Fruit fly (Drosophila melanogaster): Measurements from ENCODE around the gene Vps16B.

The Vps16B gene

dm6 chr3R:29802753-29803313, 13.4 kb downstream of the Vps16B start, which contains the start of the genes Etfb and CG7789:
Gene Etfb, minus strand, starts transcription at chr3R:29802945.
Gene CG7789, plus strand, starts transcription at chr3R:29803196.
- TF ChIP-seq CG11902 (GFP tag; optimal IDR thresholded peaks at IDR 0.05): no peak
- TF ChIP-seq Eip93F (GFP tag; optimal IDR thresholded peaks at IDR 0.05): no peak
- peak; percentile 82 for TF ChIP-seq Sox15 (GFP tag; optimal IDR thresholded peaks at IDR 0.05)
- TF ChIP-seq acj6 (GFP tag; optimal IDR thresholded peaks at IDR 0.05): peak; percentile 82
- TF ChIP-seq CG3032 (tag; optimal IDR thresholded peaks at IDR 0.05): peak; percentile 89
- TF ChIP-seq CG6163 (GFP tag; IDR thresholded peaks at IDR 0.05): peak; percentile 91
- peak; percentile 94 for TF ChIP-seq CG32006 (GFP tag; optimal IDR thresholded peaks at IDR 0.05)
- peak; percentile 96 for TF ChIP-seq CG6808 (GFP tag; optimal IDR thresholded peaks at IDR 0.05)
- TF ChIP-seq Ets96B (tag; optimal IDR thresholded peaks at IDR 0.05): peak; percentile 73
- TF ChIP-seq OdsH (GFP tag; optimal IDR thresholded peaks at IDR 0.05): no peak
- TF ChIP-seq Eip78C (GFP tag): peak; percentile 96
- TF ChIP-seq Sox14 (GFP tag; optimal IDR thresholded peaks at IDR 0.05): peak; percentile 93
- peak; percentile 92 for TF ChIP-seq eg (GFP tag; IDR thresholded peaks at IDR 0.05)
- TF ChIP-seq fkh (GFP tag; optimal IDR thresholded peaks at IDR 0.05): no peak
- TF ChIP-seq CG3919 (GFP tag; optimal IDR thresholded peaks at IDR 0.05): peak; percentile 93
- TF ChIP-seq Sox102F (GFP tag; optimal IDR thresholded peaks at IDR 0.05): no peak
- peak; percentile 96 for TF ChIP-seq dac (GFP tag; optimal IDR thresholded peaks at IDR 0.05)
- peak; percentile 88 for TF ChIP-seq topi (GFP tag; optimal IDR thresholded peaks at IDR 0.05)
- TF ChIP-seq dsx (GFP tag; optimal IDR thresholded peaks at IDR 0.05; ENCODE audit: poor library complexity, severe bottlenecking): peak; percentile 83
- TF ChIP-seq Lpt (GFP tag; optimal IDR thresholded peaks at IDR 0.05): peak; percentile 91
- no peak for TF ChIP-seq CG10631 (GFP tag; optimal IDR thresholded peaks at IDR 0.05)
- no peak for TF ChIP-seq achi (GFP tag; optimal IDR thresholded peaks at IDR 0.05)
- peak; percentile 76 for TF ChIP-seq CG34406 (GFP tag; optimal IDR thresholded peaks at IDR 0.05)
- TF ChIP-seq CG1621 (tag; optimal IDR thresholded peaks at IDR 0.05): peak; percentile 92
- TF ChIP-seq CG10669 (GFP tag; optimal IDR thresholded peaks at IDR 0.05): peak; percentile 91
- TF ChIP-seq Ets21C (GFP tag; optimal IDR thresholded peaks at IDR 0.05): peak; percentile 85
- TF ChIP-seq esn (GFP tag; optimal IDR thresholded peaks at IDR 0.05): peak; percentile 89
- peak; percentile 89 for TF ChIP-seq Hr38 (GFP tag; optimal IDR thresholded peaks at IDR 0.05)
- TF ChIP-seq fd85E (GFP tag; optimal IDR thresholded peaks at IDR 0.05): no peak
- TF ChIP-seq Gug (GFP tag; IDR thresholded peaks at IDR 0.05): peak; percentile 89
- no peak for TF ChIP-seq Hr4 (GFP tag; optimal IDR thresholded peaks at IDR 0.05)
- peak; percentile 91 for TF ChIP-seq CG8119 (GFP tag; IDR thresholded peaks at IDR 0.05)
- TF ChIP-seq CG6854 (GFP tag; optimal IDR thresholded peaks at IDR 0.05): peak; percentile 91
- peak; percentile 91 to 96 for TF ChIP-seq salr (GFP tag; optimal IDR thresholded peaks at IDR 0.05)
- peak; percentile 83 for TF ChIP-seq Blimp-1 (GFP tag; optimal IDR thresholded peaks at IDR 0.05)
- peak; percentile 89 for TF ChIP-seq CG8319 (GFP tag; optimal IDR thresholded peaks at IDR 0.05)
- no peak for TF ChIP-seq pdm3 (GFP tag; optimal IDR thresholded peaks at IDR 0.05)
- TF ChIP-seq spab (GFP tag; optimal IDR thresholded peaks at IDR 0.05): peak; percentile 94
- TF ChIP-seq CG6792 (GFP tag; optimal IDR thresholded peaks at IDR 0.05): no peak
- TF ChIP-seq CG4318 (GFP tag; optimal IDR thresholded peaks at IDR 0.05): no peak
- TF ChIP-seq CG8632 (GFP tag; optimal IDR thresholded peaks at IDR 0.05): peak; percentile 75
- no peak for TF ChIP-seq vri (GFP tag; optimal IDR thresholded peaks at IDR 0.05)
- no peak for TF ChIP-seq Eip75B (GFP tag; optimal IDR thresholded peaks at IDR 0.05)
- peak; percentile 88 for TF ChIP-seq CG7368 (GFP tag; optimal IDR thresholded peaks at IDR 0.05)
- TF ChIP-seq CG6276 (GFP tag; optimal IDR thresholded peaks at IDR 0.05): peak; percentile 94
- peak; percentile 86 for TF ChIP-seq CG31627 (GFP tag; optimal IDR thresholded peaks at IDR 0.05)
- TF ChIP-seq lz (GFP tag; optimal IDR thresholded peaks at IDR 0.05): peak; percentile 88
- no peak for TF ChIP-seq Met (GFP tag; optimal IDR thresholded peaks at IDR 0.05)
- peak; percentile 97 for TF ChIP-seq net (GFP tag; optimal IDR thresholded peaks at IDR 0.05)
- TF ChIP-seq CG9139 (GFP tag; optimal IDR thresholded peaks at IDR 0.05): peak; percentile 98
- TF ChIP-seq CG16779 (tag; optimal IDR thresholded peaks at IDR 0.05): peak; percentile 90
- TF ChIP-seq cyc (GFP tag; optimal IDR thresholded peaks at IDR 0.05): peak; percentile 76
